Fruit fly (Drosophila melanogaster) whole organism, prepupa: ENCODE data around the gene gNacalpha.
A peak's percentile ranks its signal among the peaks of the same experiment; 100 is the strongest.

ENCODE experiments used
- CG6854 ChIP-seq: fragments of 200-800 bp; sonication (Bioruptor generic); optimal IDR thresholded peaks from 2 replicates; lab custom pipeline; 2017; ENCODE audit warnings: missing biosample characterization, mild to moderate bottlenecking, missing genetic modification characterization
- CG7368 ChIP-seq: fragments of 200-800 bp; sonication (Bioruptor generic); optimal IDR thresholded peaks from 3 replicates; lab custom pipeline; 2016; ENCODE audit warnings: missing biosample characterization, missing genetic modification characterization
- Lpt ChIP-seq: fragments of 200-800 bp; sonication (Bioruptor generic); optimal IDR thresholded peaks from 3 replicates; lab custom pipeline; 2016; ENCODE audit warnings: missing biosample characterization, missing genetic modification characterization
- OdsH ChIP-seq: fragments of 200-800 bp; sonication (Bioruptor generic); optimal IDR thresholded peaks from 3 replicates; lab custom pipeline; 2016; ENCODE audit warnings: missing biosample characterization, missing genetic modification characterization

DNA sequence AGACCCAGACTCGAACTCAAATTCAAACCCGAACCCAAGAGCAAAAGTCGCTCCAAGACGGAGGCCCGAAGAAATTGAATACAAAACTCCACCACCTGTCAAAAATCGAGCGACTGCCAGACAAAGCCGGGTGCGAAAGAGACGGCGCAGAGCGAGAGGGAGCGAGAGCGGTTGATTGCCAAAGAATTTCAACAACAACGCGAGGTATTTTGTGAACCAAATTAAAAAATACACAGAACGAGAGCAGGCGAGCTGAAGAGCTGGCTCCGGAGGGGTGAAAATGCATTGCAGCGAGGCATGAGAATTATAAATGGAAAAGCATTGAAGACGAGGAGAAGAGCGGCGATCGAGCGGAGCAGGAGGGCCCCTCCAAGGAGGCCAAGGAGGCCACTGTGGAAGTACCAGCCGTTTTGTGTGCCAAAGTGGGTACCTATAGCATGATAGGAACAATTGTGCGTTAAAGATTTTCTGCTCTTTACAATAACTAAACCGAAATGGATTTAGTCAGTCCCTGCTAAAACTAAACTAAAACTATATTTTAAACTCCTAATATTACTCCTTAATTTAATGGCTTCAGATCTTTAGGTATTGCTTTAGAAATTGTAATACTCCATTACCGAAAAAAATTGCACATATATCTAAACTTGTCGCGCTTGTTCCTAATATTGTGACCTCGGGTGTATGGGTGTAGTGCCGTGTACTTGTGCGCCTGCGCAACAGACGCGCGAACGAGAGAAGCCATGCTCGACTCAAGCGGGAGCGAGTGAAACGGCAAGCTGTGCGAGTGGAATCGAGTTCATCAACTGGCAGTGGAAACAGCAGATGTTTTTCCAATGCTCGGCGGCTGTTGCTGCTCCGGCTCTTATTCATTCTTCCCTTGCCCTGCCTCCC is 25.7 kb downstream of the gNacalpha start:
- TF ChIP-seq Lpt (GFP tag; lab: Kevin White, UChicago): no peak
- TF ChIP-seq OdsH (GFP tag; lab: Kevin White, UChicago): peak; percentile 72
- TF ChIP-seq CG7368 (GFP tag; lab: Kevin White, UChicago): peak; percentile 43
- peak; percentile 57 for TF ChIP-seq CG6854 (GFP tag; lab: Kevin White, UChicago)
